Worm (Caenorhabditis elegans) whole organism, L4 larva: Measurements from ENCODE around the gene clec-148.
A peak's percentile ranks its signal among the peaks of the same experiment; 100 is the strongest.

Source experiments
- F26F4.8 ChIP-seq: fragments of 200-800 bp; sonication (Bioruptor generic); conservative IDR thresholded peaks from 2 replicates; pipeline ENCODE4 v1.3.6; 2022; ENCODE audit warnings: missing genetic modification characterization, missing compliant biosample characterization
- F37D6.2 ChIP-seq: sonication (generic microtip); optimal IDR thresholded peaks from 2 replicates; lab custom pipeline; 2016; ENCODE audit warnings: mild to moderate bottlenecking, missing genetic modification characterization, missing compliant biosample characterization
- R02D3.7 ChIP-seq: fragments of 150-350 bp; sonication (generic microtip); optimal IDR thresholded peaks from 3 replicates; lab custom pipeline; 2014; ENCODE audit warnings: missing biosample characterization, missing genetic modification characterization
- T20F7.1 ChIP-seq: fragments of 200-800 bp; sonication (Bioruptor generic); optimal IDR thresholded peaks from 2 replicates; lab custom pipeline; 2018; ENCODE audit warnings: mild to moderate bottlenecking, missing genetic modification characterization, missing compliant biosample characterization
- Y75B8A.6 ChIP-seq: fragments of 200-800 bp; sonication (Bioruptor generic); IDR thresholded peaks from 2 replicates; pipeline ENCODE4 v1.3.6; 2022; ENCODE audit warnings: missing genetic modification reagents, missing genetic modification characterization, missing compliant biosample characterization
- aha-1 ChIP-seq: fragments of 150-350 bp; peaks from one replicate; lab custom pipeline; 2014; ENCODE audit warnings: missing biosample characterization, missing genetic modification characterization
- aly-2 ChIP-seq: sonication (generic microtip); optimal IDR thresholded peaks from 2 replicates; lab custom pipeline; 2018; ENCODE audit warnings: missing biosample characterization, missing genetic modification characterization
- arid-1 ChIP-seq: fragments of 200-800 bp; sonication (Bioruptor generic); conservative IDR thresholded peaks from 2 replicates; pipeline ENCODE4 v1.3.6; 2022; ENCODE audit warnings: missing genetic modification reagents, missing genetic modification characterization, missing compliant biosample characterization
- ceh-28 ChIP-seq: fragments of 150-350 bp; optimal IDR thresholded peaks from 2 replicates; lab custom pipeline; 2014; ENCODE audit warnings: missing biosample characterization, missing genetic modification reagents, missing genetic modification characterization
- ceh-32 ChIP-seq: sonication (generic microtip); optimal IDR thresholded peaks from 2 replicates; lab custom pipeline; 2016; ENCODE audit warnings: mild to moderate bottlenecking, missing genetic modification characterization, missing compliant biosample characterization; ENCODE audit not compliant: poor library complexity
- ceh-82 ChIP-seq: sonication (generic microtip); optimal IDR thresholded peaks from 2 replicates; lab custom pipeline; 2017; ENCODE audit warnings: missing biosample characterization, missing genetic modification characterization
- ctbp-1 ChIP-seq: fragments of 200-800 bp; sonication (Bioruptor generic); IDR thresholded peaks from 2 replicates; pipeline ENCODE4 v1.3.6; 2022; ENCODE audit warnings: missing genetic modification reagents, missing genetic modification characterization, missing compliant biosample characterization
- daf-12 ChIP-seq: fragments of 150-350 bp; optimal IDR thresholded peaks from 2 replicates; lab custom pipeline; 2014; ENCODE audit warnings: missing biosample characterization, missing genetic modification reagents, missing genetic modification characterization
- daf-16 ChIP-seq, 3 experiments: sonication (generic microtip); optimal IDR thresholded peaks; 2 replicates each; lab custom pipeline; 2016 to 2017; ENCODE audit warnings: missing genetic modification characterization in 3 of 3, missing genetic modification reagents in 3 of 3, mild to moderate bottlenecking in 2 of 3, missing compliant biosample characterization in 2 of 3, missing biosample characterization in 1 of 3, moderate library complexity in 1 of 3
- daf-19 ChIP-seq: fragments of 200-800 bp; sonication (Bioruptor generic); conservative IDR thresholded peaks from 2 replicates; pipeline ENCODE4 v1.3.6; 2022; ENCODE audit warnings: missing genetic modification characterization, missing compliant biosample characterization
- dmd-6 ChIP-seq: fragments of 200-800 bp; sonication (Bioruptor generic); IDR thresholded peaks from 2 replicates; pipeline ENCODE4 v1.3.6; 2022; ENCODE audit warnings: missing genetic modification reagents, missing genetic modification characterization, missing compliant biosample characterization
- dmd-8 ChIP-seq: fragments of 200-800 bp; sonication (Bioruptor generic); IDR thresholded peaks from 2 replicates; pipeline ENCODE4 v1.3.6; 2022; ENCODE audit warnings: missing genetic modification characterization, missing compliant biosample characterization
- egl-27 ChIP-seq: sonication (generic microtip); optimal IDR thresholded peaks from 3 replicates; lab custom pipeline; 2017; ENCODE audit warnings: missing biosample characterization, missing genetic modification reagents, missing genetic modification characterization
- egl-43 ChIP-seq: fragments of 200-800 bp; sonication (Bioruptor generic); IDR thresholded peaks from 2 replicates; pipeline ENCODE4 v1.3.6; 2022; ENCODE audit warnings: missing genetic modification reagents, missing genetic modification characterization, missing compliant biosample characterization
- fos-1 ChIP-seq: fragments of 150-350 bp; optimal IDR thresholded peaks from 2 replicates; lab custom pipeline; 2014; ENCODE audit warnings: missing biosample characterization, missing genetic modification characterization
- hlh-11 ChIP-seq: fragments of 200-800 bp; sonication (Bioruptor generic); optimal IDR thresholded peaks from 2 replicates; lab custom pipeline; 2018; ENCODE audit warnings: mild to moderate bottlenecking, missing genetic modification characterization, missing compliant biosample characterization
- jun-1 ChIP-seq: fragments of 150-350 bp; optimal IDR thresholded peaks from 2 replicates; lab custom pipeline; 2014; ENCODE audit warnings: missing biosample characterization, missing genetic modification reagents, missing genetic modification characterization
- lim-7 ChIP-seq: fragments of 200-800 bp; sonication (Bioruptor generic); IDR thresholded peaks from 2 replicates; pipeline ENCODE4 v1.3.6; 2022; ENCODE audit warnings: missing genetic modification characterization, missing compliant biosample characterization
- lin-1 ChIP-seq: fragments of 200-800 bp; sonication (Bioruptor generic); IDR thresholded peaks from 2 replicates; pipeline ENCODE4 v1.3.6; 2022; ENCODE audit warnings: missing genetic modification reagents, missing genetic modification characterization, missing compliant biosample characterization
- lin-38 ChIP-seq: fragments of 200-800 bp; sonication (Bioruptor generic); IDR thresholded peaks from 2 replicates; pipeline ENCODE4 v1.3.6; 2022; ENCODE audit warnings: missing genetic modification reagents, missing genetic modification characterization, missing compliant biosample characterization
- mdt-29 ChIP-seq: fragments of 200-800 bp; sonication (Bioruptor generic); IDR thresholded peaks from 2 replicates; pipeline ENCODE4 v1.3.6; 2022; ENCODE audit warnings: missing genetic modification reagents, missing genetic modification characterization, missing compliant biosample characterization
- mep-1 ChIP-seq: fragments of 150-350 bp; sonication (generic microtip); optimal IDR thresholded peaks from 3 replicates; lab custom pipeline; 2014; ENCODE audit warnings: missing biosample characterization, missing genetic modification characterization
- nhr-10 ChIP-seq: fragments of 150-350 bp; optimal IDR thresholded peaks from 2 replicates; lab custom pipeline; 2014; ENCODE audit warnings: missing biosample characterization, missing genetic modification characterization
- nhr-102 ChIP-seq: sonication (generic microtip); optimal IDR thresholded peaks from 2 replicates; lab custom pipeline; 2016; ENCODE audit warnings: mild to moderate bottlenecking, missing genetic modification characterization, moderate library complexity, missing compliant biosample characterization
- nhr-41 ChIP-seq: fragments of 200-800 bp; sonication (Bioruptor generic); IDR thresholded peaks from 2 replicates; pipeline ENCODE4 v1.3.6; 2022; ENCODE audit warnings: missing genetic modification reagents, missing genetic modification characterization, missing compliant biosample characterization
- nhr-48 ChIP-seq: sonication (generic microtip); optimal IDR thresholded peaks from 2 replicates; lab custom pipeline; 2016; ENCODE audit warnings: mild to moderate bottlenecking, missing genetic modification characterization, missing compliant biosample characterization
- nhr-6 ChIP-seq: fragments of 150-350 bp; optimal IDR thresholded peaks from 2 replicates; lab custom pipeline; 2014; ENCODE audit warnings: missing biosample characterization, missing genetic modification characterization
- nhr-77 ChIP-seq: fragments of 150-350 bp; optimal IDR thresholded peaks from 2 replicates; lab custom pipeline; 2014; ENCODE audit warnings: missing biosample characterization, missing genetic modification characterization
- php-3 ChIP-seq: fragments of 200-800 bp; sonication (Bioruptor generic); IDR thresholded peaks from 2 replicates; pipeline ENCODE4 v1.3.6; 2022; ENCODE audit warnings: missing genetic modification reagents, missing genetic modification characterization, missing compliant biosample characterization
- pqm-1 ChIP-seq: sonication (generic microtip); optimal IDR thresholded peaks from 2 replicates; lab custom pipeline; 2017; ENCODE audit warnings: missing biosample characterization, missing genetic modification characterization
- saeg-2 ChIP-seq: fragments of 200-800 bp; sonication (Bioruptor generic); IDR thresholded peaks from 2 replicates; pipeline ENCODE4 v1.3.6; 2022; ENCODE audit warnings: missing genetic modification reagents, missing genetic modification characterization, missing compliant biosample characterization
- sdz-12 ChIP-seq: fragments of 200-800 bp; sonication (Bioruptor generic); optimal IDR thresholded peaks from 2 replicates; lab custom pipeline; 2018; ENCODE audit warnings: mild to moderate bottlenecking, missing genetic modification characterization, missing compliant biosample characterization
- skn-1 ChIP-seq: fragments of 150-350 bp; optimal IDR thresholded peaks from 2 replicates; lab custom pipeline; 2014; ENCODE audit warnings: missing biosample characterization, missing genetic modification characterization
- snpc-1.2 ChIP-seq: fragments of 200-800 bp; sonication (Bioruptor generic); IDR thresholded peaks from 2 replicates; pipeline ENCODE4 v1.3.6; 2022; ENCODE audit warnings: missing genetic modification reagents, missing genetic modification characterization, missing compliant biosample characterization
- snpc-4 ChIP-seq: fragments of 150-350 bp; optimal IDR thresholded peaks from 2 replicates; lab custom pipeline; 2014; ENCODE audit warnings: missing biosample characterization, missing genetic modification characterization
- unc-62 ChIP-seq, 3 experiments: fragments of 150-350 bp in 1 of 3; sonication (generic microtip); optimal IDR thresholded peaks in 2 of 3; peaks in 1 of 3; 1 replicate in 1 of 3; 2 replicates in 2 of 3; lab custom pipeline; 2014 to 2017; ENCODE audit warnings: missing biosample characterization in 3 of 3, missing genetic modification characterization in 3 of 3, missing genetic modification reagents in 3 of 3, missing genotype in 1 of 3
- zag-1 ChIP-seq: fragments of 150-350 bp; optimal IDR thresholded peaks from 2 replicates; lab custom pipeline; 2014; ENCODE audit warnings: missing biosample characterization, missing genetic modification characterization
- zfp-2 ChIP-seq: sonication (generic microtip); optimal IDR thresholded peaks from 2 replicates; lab custom pipeline; 2016; ENCODE audit warnings: mild to moderate bottlenecking, missing genetic modification characterization, missing compliant biosample characterization

Gene clec-148

ce11 chrIII:208793-209694 lies 33.4 kb upstream of the clec-148 start:
- TF ChIP-seq snpc-1.2 (GFP tag; lab: Robert Waterston, UW) (no peak), aha-1 (tag; lab: Kevin White, UChicago) (peak; percentile 94)

ce11 chrIII:207023-207422 lies 31.4 kb upstream of the clec-148 start, which contains the start of gene W10C4.1:
Gene W10C4.1 (minus strand): TSS chrIII:207123.
- TF ChIP-seq arid-1 (GFP tag; lab: Robert Waterston, UW) (no peak), nhr-41 (GFP tag; lab: Robert Waterston, UW) (no peak), saeg-2 (GFP tag; lab: Robert Waterston, UW) (no peak), snpc-4 (no peak), fos-1 (tag; lab: Kevin White, UChicago) (no peak), nhr-48 (no peak), jun-1 (tag; lab: Kevin White, UChicago) (no peak), zfp-2 (tag; lab: Kevin White, UChicago) (no peak)

- no peak for TF ChIP-seq F26F4.8
- TF ChIP-seq ceh-28 (tag; lab: Kevin White, UChicago), result peak; percentile 98
- peak in 1 of 2 experiments; percentile 53 for TF ChIP-seq unc-62 (GFP tag; optimal IDR thresholded peaks at IDR 0.05 in 1 of 2; lab: Kevin White, UChicago)
- no peak for TF ChIP-seq unc-62 (tag; optimal IDR thresholded peaks at IDR 0.05; lab: Kevin White, UChicago)
Observed at ce11 chrIII:203953-204352, 28.3 kb upstream of the clec-148 start.

ce11 chrIII:194160-194559 lies 18.5 kb upstream of the clec-148 start, which contains the start of gene F40G9.17:
Gene F40G9.17 (plus strand): TSS chrIII:194460.
- TF ChIP-seq aly-2 (tag; lab: Kevin White, UChicago), result no peak
- no peak for TF ChIP-seq ceh-82 (tag; lab: Kevin White, UChicago)
- no peak for TF ChIP-seq daf-19
- no peak for TF ChIP-seq nhr-102 (tag; lab: Kevin White, UChicago)
- no peak for TF ChIP-seq lim-7
- TF ChIP-seq mdt-29 (GFP tag; lab: Robert Waterston, UW), result no peak
- TF ChIP-seq sdz-12 (GFP tag; lab: Kevin White, UChicago), result no peak
- no peak for TF ChIP-seq lin-1 (GFP tag; lab: Robert Waterston, UW)
- no peak for TF ChIP-seq egl-43 (GFP tag; lab: Robert Waterston, UW)
- TF ChIP-seq nhr-77, result no peak
- no peak for TF ChIP-seq php-3 (GFP tag; lab: Robert Waterston, UW)
- TF ChIP-seq unc-62 (GFP tag; optimal IDR thresholded peaks at IDR 0.05 in 1 of 2; lab: Kevin White, UChicago), result no peak
- TF ChIP-seq unc-62 (tag; optimal IDR thresholded peaks at IDR 0.05; lab: Kevin White, UChicago), result no peak
- no peak for TF ChIP-seq lin-38 (GFP tag; lab: Robert Waterston, UW)
- TF ChIP-seq egl-27 (tag; lab: Kevin White, UChicago), result no peak
- no peak for TF ChIP-seq daf-12 (tag; lab: Kevin White, UChicago)
- TF ChIP-seq zfp-2 (tag; lab: Kevin White, UChicago), result no peak
- TF ChIP-seq ctbp-1, result no peak
- TF ChIP-seq R02D3.7 (tag; lab: Kevin White, UChicago), result no peak

ce11 chrIII:191803-192202 lies 16.2 kb upstream of the clec-148 start, which contains the start of gene sec-20:
Gene sec-20 (plus strand): TSS chrIII:192103.
- TF ChIP-seq Y75B8A.6 (no peak), dmd-6 (GFP tag; lab: Robert Waterston, UW) (no peak), hlh-11 (tag; lab: Kevin White, UChicago) (no peak), nhr-6 (tag; lab: Kevin White, UChicago) (no peak), dmd-8 (GFP tag; lab: Robert Waterston, UW) (no peak), daf-16 (GFP tag; optimal IDR thresholded peaks at IDR 0.05; lab: Kevin White, UChicago) (no peak), daf-16 (tag; optimal IDR thresholded peaks at IDR 0.05; lab: Kevin White, UChicago) (no peak), ceh-32 (tag; lab: Kevin White, UChicago) (no peak), zag-1 (tag; lab: Kevin White, UChicago) (no peak), skn-1 (tag; lab: Kevin White, UChicago) (no peak), T20F7.1 (GFP tag; lab: Kevin White, UChicago) (no peak), mdt-29 (GFP tag; lab: Robert Waterston, UW) (no peak), mep-1 (tag; lab: Kevin White, UChicago) (no peak), F37D6.2 (no peak), nhr-10 (no peak), egl-43 (GFP tag; lab: Robert Waterston, UW) (no peak), nhr-48 (no peak), pqm-1 (tag; lab: Kevin White, UChicago) (no peak)
